Worm (Caenorhabditis elegans): Measurements from ENCODE around the gene ulp-4.

ulp-4 gene

DNA sequence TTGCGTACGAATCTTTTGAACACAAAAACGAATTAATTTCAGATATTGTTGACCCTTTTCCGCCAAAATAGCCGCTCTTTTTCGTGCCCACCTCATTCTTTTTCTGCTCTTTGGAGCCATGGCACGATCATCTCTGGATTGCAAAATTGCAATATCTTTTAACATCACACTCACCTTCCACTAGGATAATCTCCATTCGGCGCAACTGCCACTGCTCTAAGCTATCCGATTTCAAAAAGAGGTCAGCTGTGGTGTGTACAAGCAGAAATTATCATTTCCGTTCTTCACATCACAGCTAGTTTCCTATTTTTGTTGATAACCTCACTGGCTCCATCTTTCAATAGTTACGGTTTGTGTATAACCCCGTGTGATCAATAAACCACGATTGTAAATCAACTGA, 3.1 kb upstream of the ulp-4 start:
- TF ChIP-seq daf-12 (tag; optimal IDR thresholded peaks at IDR 0.05): no peak
- no peak for TF ChIP-seq nhr-76 (tag; optimal IDR thresholded peaks at IDR 0.05)
- no peak for TF ChIP-seq nhr-23 (tag; optimal IDR thresholded peaks at IDR 0.05)
- TF ChIP-seq zag-1 (tag; optimal IDR thresholded peaks at IDR 0.05): no peak
- no peak for TF ChIP-seq fos-1 (tag; optimal IDR thresholded peaks at IDR 0.05)
- no peak for TF ChIP-seq elt-3 (tag; optimal IDR thresholded peaks at IDR 0.05)
- TF ChIP-seq lin-39 (tag; optimal IDR thresholded peaks at IDR 0.05): no peak
- TF ChIP-seq mdl-1 (tag; optimal IDR thresholded peaks at IDR 0.05): no peak
- TF ChIP-seq jun-1 (tag; optimal IDR thresholded peaks at IDR 0.05): no peak
- TF ChIP-seq nhr-237 (tag; optimal IDR thresholded peaks at IDR 0.05): no peak
- no peak for TF ChIP-seq nhr-67 (tag; optimal IDR thresholded peaks at IDR 0.05)
- TF ChIP-seq eor-1 (tag; optimal IDR thresholded peaks at IDR 0.05): no peak
- TF ChIP-seq pqm-1 (tag; optimal IDR thresholded peaks at IDR 0.05): no peak
- TF ChIP-seq ZK546.5 (tag; optimal IDR thresholded peaks at IDR 0.05): no peak
- TF ChIP-seq nfya-1 (tag; optimal IDR thresholded peaks at IDR 0.05; ENCODE audit: insufficient read depth): no peak

DNA sequence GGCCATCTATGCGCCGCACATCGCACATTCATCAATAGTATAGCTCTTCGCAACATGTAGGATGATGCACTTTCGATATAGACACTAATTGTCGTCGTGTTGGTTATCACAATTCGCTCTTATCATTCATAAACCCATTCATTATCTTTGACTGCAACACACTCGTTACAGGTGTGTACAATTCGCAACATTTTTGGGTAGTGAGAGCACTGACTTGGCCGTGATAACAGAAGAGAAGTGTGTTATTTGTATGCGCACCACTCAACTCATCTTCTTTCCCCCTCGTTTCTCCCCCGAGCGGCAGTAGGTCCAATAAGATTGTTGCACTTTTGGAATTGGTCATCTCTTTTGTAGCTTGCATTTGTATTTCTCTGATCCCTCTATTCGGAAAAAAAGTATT, 2.5 kb upstream of the ulp-4 start:
- TF ChIP-seq ztf-4 (tag; optimal IDR thresholded peaks at IDR 0.05) (no peak), nhr-76 (tag; optimal IDR thresholded peaks at IDR 0.05) (no peak), lin-39 (tag; optimal IDR thresholded peaks at IDR 0.05) (peak; percentile 23), pqm-1 (tag; optimal IDR thresholded peaks at IDR 0.05) (peak; percentile 95), pha-4 (tag; optimal IDR thresholded peaks at IDR 0.05) (peak; percentile 82), elt-2 (tag; optimal IDR thresholded peaks at IDR 0.05) (peak; percentile 93), egl-5 (tag; optimal IDR thresholded peaks at IDR 0.05) (no peak), jun-1 (tag; optimal IDR thresholded peaks at IDR 0.05) (peak; percentile 65), nfya-1 (tag; optimal IDR thresholded peaks at IDR 0.05; ENCODE audit: insufficient read depth) (peak; percentile 4)

DNA sequence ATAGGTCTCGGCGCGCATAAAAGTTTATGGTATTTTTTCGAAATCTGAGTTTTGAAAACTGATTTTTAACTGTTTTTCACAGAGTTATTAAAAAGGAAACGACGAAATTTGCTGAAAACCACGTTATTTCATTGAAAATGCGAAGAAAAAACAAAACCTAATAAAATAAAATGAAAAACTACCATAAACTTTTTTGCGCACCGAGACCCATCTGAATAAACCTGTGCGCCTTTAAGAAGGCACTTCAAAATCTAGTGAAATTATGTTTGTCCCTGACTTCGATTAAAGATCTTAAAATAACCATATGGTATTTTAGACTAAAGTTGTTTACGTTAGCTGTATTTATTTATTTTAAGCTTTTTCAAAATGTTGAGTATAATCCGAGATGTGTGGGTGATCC, 2.0 kb upstream of the ulp-4 start:
- TF ChIP-seq mdl-1 (tag; optimal IDR thresholded peaks at IDR 0.05) (no peak), ZK546.5 (tag; optimal IDR thresholded peaks at IDR 0.05) (no peak), R02D3.7 (tag; optimal IDR thresholded peaks at IDR 0.05) (no peak), nhr-23 (tag; optimal IDR thresholded peaks at IDR 0.05) (no peak), tbx-2 (tag; optimal IDR thresholded peaks at IDR 0.05) (no peak), nhr-77 (tag; optimal IDR thresholded peaks at IDR 0.05) (no peak), nhr-12 (tag; optimal IDR thresholded peaks at IDR 0.05) (no peak), nhr-237 (tag; optimal IDR thresholded peaks at IDR 0.05) (no peak), jun-1 (tag; optimal IDR thresholded peaks at IDR 0.05) (no peak), nfya-1 (tag; optimal IDR thresholded peaks at IDR 0.05; ENCODE audit: insufficient read depth) (no peak), elt-2 (tag; optimal IDR thresholded peaks at IDR 0.05) (no peak), daf-12 (tag; optimal IDR thresholded peaks at IDR 0.05) (no peak), nhr-67 (tag; optimal IDR thresholded peaks at IDR 0.05) (no peak), fos-1 (tag; optimal IDR thresholded peaks at IDR 0.05) (no peak), elt-3 (tag; optimal IDR thresholded peaks at IDR 0.05) (no peak)

DNA sequence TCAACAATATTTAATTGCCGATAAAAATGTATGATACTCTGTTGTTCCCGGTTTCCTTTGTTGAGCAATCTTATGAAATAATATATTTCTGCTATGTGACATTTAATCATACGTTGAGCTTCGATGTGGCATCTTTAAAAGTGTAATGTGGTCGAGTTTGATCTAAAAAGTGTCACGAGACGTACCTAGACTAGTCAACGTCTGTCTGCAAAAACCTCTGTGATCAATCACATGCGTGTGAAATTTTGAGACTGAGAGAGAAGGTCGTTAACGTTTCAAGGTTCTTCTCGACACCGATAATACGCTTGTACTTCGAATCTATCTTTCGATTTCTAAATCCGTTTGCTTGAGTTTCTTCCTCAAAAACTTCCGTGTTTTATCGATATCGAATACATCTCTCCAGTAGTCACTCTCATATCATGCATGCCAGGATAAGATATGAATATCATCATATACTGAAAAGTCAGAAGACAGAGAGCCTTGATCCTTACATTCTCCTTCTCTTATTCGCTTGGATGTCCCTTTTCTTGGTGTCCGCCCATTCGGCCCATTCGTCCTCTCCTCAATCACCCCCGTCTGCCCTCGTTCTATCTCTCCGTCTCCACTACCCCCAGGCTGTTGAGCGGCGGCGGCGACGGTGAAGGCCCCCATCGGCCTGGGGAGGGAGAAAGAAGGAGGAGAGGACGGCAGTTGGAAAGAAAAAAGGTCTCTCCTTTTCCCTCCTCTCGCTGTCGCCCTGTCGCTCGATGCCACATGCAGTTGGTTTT, 1.3 kb upstream of the ulp-4 start:
- TF ChIP-seq hmg-11 (tag; optimal IDR thresholded peaks at IDR 0.05) (peak; percentile 71), nhr-237 (tag; optimal IDR thresholded peaks at IDR 0.05) (no peak), nhr-11 (tag; optimal IDR thresholded peaks at IDR 0.05) (no peak), ceh-16 (tag; optimal IDR thresholded peaks at IDR 0.05) (no peak), lin-39 (tag; optimal IDR thresholded peaks at IDR 0.05) (peak; percentile 79), nhr-23 (tag; optimal IDR thresholded peaks at IDR 0.05) (peak; percentile 49), nhr-77 (tag; optimal IDR thresholded peaks at IDR 0.05) (no peak), ceh-82 (tag; optimal IDR thresholded peaks at IDR 0.05) (no peak), pha-4 (tag; optimal IDR thresholded peaks at IDR 0.05) (peak; percentile 69), egl-5 (tag; optimal IDR thresholded peaks at IDR 0.05) (no peak), aly-2 (tag; optimal IDR thresholded peaks at IDR 0.05) (no peak), elt-1 (tag; optimal IDR thresholded peaks at IDR 0.05) (peak; percentile 55), tbx-2 (tag; optimal IDR thresholded peaks at IDR 0.05) (peak; percentile 0), R02D3.7 (tag; optimal IDR thresholded peaks at IDR 0.05) (no peak), elt-3 (tag; optimal IDR thresholded peaks at IDR 0.05) (peak in 1 of 3 experiments; percentile 52), ceh-28 (tag; optimal IDR thresholded peaks at IDR 0.05) (peak; percentile 44), ama-1 (optimal IDR thresholded peaks at IDR 0.05) (peak; percentile 40), nhr-76 (tag; optimal IDR thresholded peaks at IDR 0.05) (no peak), ceh-9 (tag; optimal IDR thresholded peaks at IDR 0.05) (no peak), elt-2 (tag; optimal IDR thresholded peaks at IDR 0.05) (peak; percentile 35), eor-1 (tag; optimal IDR thresholded peaks at IDR 0.05) (no peak), ztf-4 (tag; optimal IDR thresholded peaks at IDR 0.05) (peak; percentile 50), nhr-43 (tag; optimal IDR thresholded peaks at IDR 0.05; ENCODE audit: poor library complexity, severe bottlenecking) (peak; percentile 58), unc-62 (GFP tag; optimal IDR thresholded peaks at IDR 0.05) (peak; percentile 42), skn-1 (tag; optimal IDR thresholded peaks at IDR 0.05) (peak; percentile 27), egl-27 (tag; optimal IDR thresholded peaks at IDR 0.05) (no peak), nhr-12 (tag; optimal IDR thresholded peaks at IDR 0.05) (no peak), nfya-1 (tag; optimal IDR thresholded peaks at IDR 0.05; ENCODE audit: insufficient read depth) (peak; percentile 85), daf-12 (tag; optimal IDR thresholded peaks at IDR 0.05) (no peak), nhr-25 (tag; optimal IDR thresholded peaks at IDR 0.05) (peak; percentile 94), unc-39 (tag; optimal IDR thresholded peaks at IDR 0.05) (no peak)
